Worm (Caenorhabditis elegans) whole organism, late embryonic: ENCODE results near the gene C42D4.18.

Experiments
- F13H6.1 ChIP-seq: sonication (generic microtip); optimal IDR thresholded peaks from 2 replicates; lab custom pipeline; 2016; ENCODE audit warnings: missing genetic modification characterization, missing compliant biosample characterization
- K02D7.2 ChIP-seq: sonication (generic microtip); optimal IDR thresholded peaks from 2 replicates; lab custom pipeline; 2017; ENCODE audit warnings: mild to moderate bottlenecking, missing genetic modification characterization, missing compliant biosample characterization
- ama-1 ChIP-seq: fragments of 150-350 bp; optimal IDR thresholded peaks from 2 replicates; lab custom pipeline; 2014
- fkh-10 ChIP-seq: fragments of 150-350 bp; optimal IDR thresholded peaks from 2 replicates; lab custom pipeline; 2014; ENCODE audit warnings: missing biosample characterization, missing genetic modification reagents, missing genetic modification characterization
- gmeb-2 ChIP-seq: sonication (generic microtip); optimal IDR thresholded peaks from 2 replicates; lab custom pipeline; 2016; ENCODE audit warnings: missing genetic modification characterization, inconsistent platforms, missing compliant biosample characterization
- hlh-6 ChIP-seq: sonication (generic microtip); optimal IDR thresholded peaks from 2 replicates; lab custom pipeline; 2016; ENCODE audit warnings: missing genotype, missing genetic modification characterization, missing compliant biosample characterization
- lin-11 ChIP-seq: fragments of 200-800 bp; sonication (Bioruptor generic); optimal IDR thresholded peaks from 2 replicates; lab custom pipeline; 2018; ENCODE audit warnings: mild to moderate bottlenecking, missing genetic modification characterization, missing compliant biosample characterization
- nfya-1 ChIP-seq: sonication (generic microtip); optimal IDR thresholded peaks from 2 replicates; lab custom pipeline; 2017; ENCODE audit warnings: missing genetic modification characterization, mild to moderate bottlenecking, missing compliant biosample characterization, antibody characterized with exemption, moderate library complexity
- nhr-11 ChIP-seq: fragments of 150-350 bp; optimal IDR thresholded peaks from 2 replicates; lab custom pipeline; 2014; ENCODE audit warnings: missing biosample characterization, missing genetic modification characterization

DNA sequence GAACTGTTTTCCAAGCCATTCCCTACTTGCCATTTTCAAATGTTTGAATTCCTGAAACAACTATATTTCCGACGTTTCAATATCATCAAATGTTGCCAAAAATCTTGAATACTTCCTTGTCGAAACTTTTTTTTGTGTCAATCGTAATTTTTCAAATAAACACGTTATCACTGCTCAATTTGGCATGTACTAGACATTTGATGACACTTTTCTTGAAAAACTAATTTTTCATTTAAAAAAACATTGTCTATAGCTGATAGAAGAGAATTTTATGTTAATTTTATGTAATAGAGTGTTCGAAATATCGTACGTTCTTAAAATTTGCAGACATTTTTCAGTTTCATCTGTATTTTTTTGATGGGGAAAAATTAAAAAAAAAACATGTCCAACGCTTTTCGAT is 16.2 kb downstream of the C42D4.18 start:
- no peak for TF ChIP-seq lin-11
- no peak for TF ChIP-seq F13H6.1 (tag; lab: Kevin White, UChicago)
- TF ChIP-seq hlh-6 (tag; lab: Kevin White, UChicago), result no peak
- TF ChIP-seq K02D7.2, result no peak
- TF ChIP-seq gmeb-2 (tag; lab: Kevin White, UChicago), result no peak
- no peak for TF ChIP-seq ama-1
- TF ChIP-seq nhr-11 (tag; lab: Kevin White, UChicago), result no peak
- no peak for TF ChIP-seq fkh-10
- TF ChIP-seq nfya-1 (tag; lab: Kevin White, UChicago), result no peak
